Worm (Caenorhabditis elegans) whole organism, midembryonic: ENCODE results near the gene srh-140.

ENCODE experiments used
- T22C8.4 ChIP-seq: fragments of 200-800 bp; sonication (Bioruptor generic); IDR thresholded peaks from 2 replicates; pipeline ENCODE4 v1.3.6; 2022; ENCODE audit warnings: missing genetic modification characterization, missing compliant biosample characterization
- cog-1 ChIP-seq: sonication (generic microtip); optimal IDR thresholded peaks from 2 replicates; lab custom pipeline; 2016; ENCODE audit warnings: missing genetic modification characterization, missing compliant biosample characterization
- flt-1 ChIP-seq: fragments of 200-800 bp; sonication (Bioruptor generic); IDR thresholded peaks from 2 replicates; pipeline ENCODE4 v1.3.6; 2022; ENCODE audit warnings: missing genetic modification characterization, missing compliant biosample characterization
- klf-2 ChIP-seq: fragments of 200-800 bp; sonication (Bioruptor generic); conservative IDR thresholded peaks from 2 replicates; pipeline ENCODE4 v1.3.6; 2022; ENCODE audit warnings: missing genetic modification reagents, missing genetic modification characterization, missing compliant biosample characterization
- med-1 ChIP-seq: sonication (generic microtip); optimal IDR thresholded peaks from 2 replicates; lab custom pipeline; 2017; ENCODE audit warnings: missing genetic modification characterization, mild to moderate bottlenecking, missing compliant biosample characterization, antibody characterized with exemption, missing genetic modification reagents; ENCODE audit not compliant: insufficient read depth
- tab-1 ChIP-seq: fragments of 200-800 bp; sonication (Bioruptor generic); IDR thresholded peaks from 2 replicates; pipeline ENCODE4 v1.3.6; 2022; ENCODE audit warnings: missing genetic modification characterization, missing compliant biosample characterization
- ztf-29 ChIP-seq: fragments of 200-800 bp; sonication (Bioruptor generic); IDR thresholded peaks from 2 replicates; pipeline ENCODE4 v1.3.6; 2022; ENCODE audit warnings: missing genetic modification reagents, missing genetic modification characterization, missing compliant biosample characterization

ce11 chrV:15718562-15718961, 3.4 kb upstream of the srh-140 start, which contains the start of gene Y6E2A.5:
- TF ChIP-seq flt-1 (GFP tag; lab: Robert Waterston, UW) (no peak), klf-2 (GFP tag; lab: Robert Waterston, UW) (no peak), med-1 (GFP tag; lab: Kevin White, UChicago) (no peak), cog-1 (tag; lab: Kevin White, UChicago) (no peak), ztf-29 (GFP tag; lab: Robert Waterston, UW) (no peak), tab-1 (GFP tag; lab: Robert Waterston, UW) (no peak), T22C8.4 (no peak)
